Fruit fly (Drosophila melanogaster) whole organism, pupa: ENCODE data around the gene CG10286.
A peak's percentile ranks its signal among the peaks of the same experiment; 100 is the strongest.

ENCODE experiments used
- CG10348 ChIP-seq: fragments of 200-800 bp; sonication (Bioruptor generic); IDR thresholded peaks from 2 replicates; pipeline ENCODE4 v1.3.6; 2022; ENCODE audit warnings: missing biosample characterization, missing genetic modification characterization
- CG12605 ChIP-seq: fragments of 200-800 bp; sonication (Bioruptor generic); IDR thresholded peaks from 2 replicates; pipeline ENCODE4 v1.3.6; 2022; ENCODE audit warnings: missing biosample characterization, missing genetic modification characterization
- CG13204 ChIP-seq: fragments of 200-800 bp; sonication (Bioruptor generic); optimal IDR thresholded peaks from 2 replicates; lab custom pipeline; 2018; ENCODE audit warnings: missing biosample characterization, mild to moderate bottlenecking, missing genetic modification characterization, moderate library complexity
- CG14655 ChIP-seq: fragments of 200-800 bp; sonication (Bioruptor generic); optimal IDR thresholded peaks from 3 replicates; lab custom pipeline; 2017; ENCODE audit warnings: mild to moderate bottlenecking, missing biosample characterization, missing genetic modification reagents, missing genetic modification characterization
- CG15710 ChIP-seq: fragments of 200-800 bp; sonication (Bioruptor generic); optimal IDR thresholded peaks from 2 replicates; lab custom pipeline; 2018; ENCODE audit warnings: missing biosample characterization, mild to moderate bottlenecking, missing genetic modification characterization, moderate library complexity
- CG17806 ChIP-seq: fragments of 200-800 bp; sonication (Bioruptor generic); optimal IDR thresholded peaks from 2 replicates; lab custom pipeline; 2018; ENCODE audit warnings: missing biosample characterization, mild to moderate bottlenecking, missing genetic modification characterization, moderate library complexity
- CG32121 ChIP-seq: fragments of 200-800 bp; sonication (Bioruptor generic); IDR thresholded peaks from 2 replicates; pipeline ENCODE4 v1.3.6; 2022; ENCODE audit warnings: missing biosample characterization, missing genetic modification characterization
- CG34367 ChIP-seq: fragments of 200-800 bp; sonication (Bioruptor generic); optimal IDR thresholded peaks from 2 replicates; lab custom pipeline; 2018; ENCODE audit warnings: missing biosample characterization, mild to moderate bottlenecking, missing genetic modification characterization
- CG4496 ChIP-seq: fragments of 200-800 bp; sonication (Bioruptor generic); IDR thresholded peaks from 3 replicates; pipeline ENCODE4 v1.3.6; 2022; ENCODE audit warnings: missing biosample characterization, missing genetic modification characterization
- CG8159 ChIP-seq: fragments of 200-800 bp; sonication (Bioruptor generic); optimal IDR thresholded peaks from 3 replicates; lab custom pipeline; 2018; ENCODE audit warnings: missing biosample characterization, mild to moderate bottlenecking, missing genetic modification characterization, moderate library complexity
- CG8301 ChIP-seq: fragments of 200-800 bp; sonication (Bioruptor generic); optimal IDR thresholded peaks from 2 replicates; lab custom pipeline; 2018; ENCODE audit warnings: missing biosample characterization, mild to moderate bottlenecking, missing genetic modification characterization
- CG9948 ChIP-seq: fragments of 200-800 bp; sonication (Bioruptor generic); optimal IDR thresholded peaks from 2 replicates; lab custom pipeline; 2018; ENCODE audit warnings: missing biosample characterization, mild to moderate bottlenecking, missing genetic modification characterization, moderate library complexity
- D1 ChIP-seq: fragments of 200-800 bp; sonication (Bioruptor generic); optimal IDR thresholded peaks from 2 replicates; lab custom pipeline; 2018; ENCODE audit warnings: missing biosample characterization, mild to moderate bottlenecking, missing genetic modification characterization, moderate library complexity
- EcR ChIP-seq: fragments of 200-800 bp; sonication (Bioruptor generic); optimal IDR thresholded peaks from 3 replicates; lab custom pipeline; 2019; ENCODE audit warnings: missing biosample characterization, missing genetic modification characterization, mild to moderate bottlenecking, moderate library complexity, missing genetic modification reagents
- Ets98B ChIP-seq: fragments of 200-800 bp; sonication (Bioruptor generic); IDR thresholded peaks from 2 replicates; pipeline ENCODE4 v1.3.6; 2022; ENCODE audit warnings: missing biosample characterization, missing genetic modification characterization
- Pif1A ChIP-seq: fragments of 200-800 bp; sonication (Bioruptor generic); optimal IDR thresholded peaks from 3 replicates; lab custom pipeline; 2016; ENCODE audit warnings: missing biosample characterization, missing genetic modification characterization
- Pif1B ChIP-seq: fragments of 200-800 bp; sonication (Bioruptor generic); optimal IDR thresholded peaks from 3 replicates; lab custom pipeline; 2016; ENCODE audit warnings: missing biosample characterization, missing genetic modification characterization
- Snoo ChIP-seq: fragments of 200-800 bp; sonication (Bioruptor generic); optimal IDR thresholded peaks from 3 replicates; lab custom pipeline; 2017; ENCODE audit warnings: missing biosample characterization, mild to moderate bottlenecking, missing genetic modification characterization, inconsistent platforms
- fd96Ca ChIP-seq: fragments of 200-800 bp; sonication (Bioruptor generic); IDR thresholded peaks from 3 replicates; pipeline ENCODE4 v1.3.6; 2022; ENCODE audit warnings: missing biosample characterization, missing genetic modification characterization
- gl ChIP-seq: fragments of 200-800 bp; sonication (Bioruptor generic); optimal IDR thresholded peaks from 2 replicates; lab custom pipeline; 2018; ENCODE audit warnings: missing biosample characterization, mild to moderate bottlenecking, missing genetic modification characterization
- rn ChIP-seq: fragments of 200-800 bp; sonication (Bioruptor generic); IDR thresholded peaks from 2 replicates; pipeline ENCODE4 v1.3.6; 2022; ENCODE audit warnings: missing biosample characterization, missing genetic modification characterization

Gene CG10286

DNA sequence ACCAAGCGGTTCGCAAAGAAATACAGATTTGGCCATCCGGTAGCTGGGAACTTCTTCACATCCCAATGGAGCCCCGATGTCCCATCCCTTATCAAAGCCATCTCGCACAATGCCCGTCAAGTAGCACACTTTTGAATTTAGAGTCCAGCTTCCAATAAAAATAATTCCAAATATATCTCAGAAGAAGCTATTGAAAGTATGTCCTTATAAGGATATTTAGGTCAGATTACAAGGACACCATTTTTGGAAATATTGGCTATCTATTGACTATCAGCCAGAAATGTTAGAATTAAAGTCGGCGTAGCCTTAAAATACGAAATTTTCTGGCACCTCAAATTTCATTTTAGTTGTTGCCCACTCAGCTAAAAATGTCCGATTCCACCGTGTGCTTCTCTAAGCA is 26.1 kb upstream of the CG10286 start, which contains the start of gene CG10298:
Gene CG10298, plus strand, starts transcription at position 301 of the 400 bp plus-strand sequence.
- TF ChIP-seq CG34367, result no peak
- no peak for TF ChIP-seq Snoo (tag; lab: Kevin White, UChicago)
- no peak for TF ChIP-seq CG12605 (GFP tag; lab: Robert Waterston, UW)
- TF ChIP-seq CG17806 (tag; lab: Kevin White, UChicago), result no peak
- TF ChIP-seq CG13204 (GFP tag; lab: Kevin White, UChicago), result no peak
- TF ChIP-seq gl (tag; lab: Kevin White, UChicago), result no peak
- TF ChIP-seq CG14655, result no peak
- TF ChIP-seq CG8159 (tag; lab: Kevin White, UChicago), result no peak
- TF ChIP-seq CG4496, result no peak
- TF ChIP-seq Pif1B (GFP tag; lab: Kevin White, UChicago), result no peak
- no peak for TF ChIP-seq CG15710 (tag; lab: Kevin White, UChicago)
- no peak for TF ChIP-seq EcR
- no peak for TF ChIP-seq CG9948 (tag; lab: Kevin White, UChicago)
- TF ChIP-seq Ets98B (GFP tag; lab: Robert Waterston, UW), result no peak
- no peak for TF ChIP-seq CG8301 (tag; lab: Kevin White, UChicago)
- TF ChIP-seq, all 21 proteins: peak for 0

DNA sequence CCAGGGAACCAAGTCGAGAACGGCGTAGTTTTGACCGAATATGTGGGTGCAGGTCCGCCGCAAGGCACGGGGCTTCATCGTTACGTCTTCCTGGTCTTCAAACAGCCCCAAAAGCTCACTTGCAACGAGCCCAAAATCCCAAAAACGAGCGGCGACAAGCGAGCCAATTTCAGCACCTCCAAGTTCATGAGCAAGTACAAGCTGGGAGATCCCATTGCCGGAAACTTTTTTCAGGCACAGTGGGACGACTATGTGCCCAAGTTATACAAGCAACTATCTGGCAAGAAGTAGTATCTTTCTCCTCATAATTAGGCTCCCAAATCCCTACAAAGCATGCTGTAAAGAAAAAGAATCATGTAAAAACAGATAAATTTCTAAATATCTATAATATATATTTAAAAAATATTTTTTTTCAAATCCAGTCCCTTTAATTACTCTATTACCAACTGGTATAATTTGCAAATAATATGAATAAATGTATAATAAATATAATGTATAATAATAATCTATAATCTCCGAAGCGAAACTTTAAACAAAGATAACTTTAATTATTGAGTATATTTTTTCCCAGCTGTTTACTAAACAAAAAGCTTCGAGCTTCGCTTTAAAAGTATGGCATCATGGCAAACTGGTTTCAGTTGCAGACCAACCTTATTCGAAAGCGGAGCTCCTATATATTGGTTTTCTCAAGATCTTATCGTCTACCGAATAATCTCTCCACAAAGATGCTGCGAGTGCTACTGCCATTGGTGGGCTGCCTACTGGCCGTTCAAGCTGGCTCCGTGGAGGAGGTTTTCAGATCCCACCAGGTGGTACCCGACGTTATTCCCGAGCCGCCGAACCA is 25.1 kb upstream of the CG10286 start, which contains the start of gene CG17919:
Gene CG17919, plus strand, starts transcription at position 634 of the 844 bp plus-strand sequence.
- TF ChIP-seq CG12605 (GFP tag; lab: Robert Waterston, UW) (no peak), D1 (tag; lab: Kevin White, UChicago) (peak; percentile 11), CG32121 (GFP tag; lab: Robert Waterston, UW) (0 out of 2 replicates have a peak, but pooled peaks have one; percentile 12), CG9948 (tag; lab: Kevin White, UChicago) (no peak), CG8301 (tag; lab: Kevin White, UChicago) (no peak), CG8159 (tag; lab: Kevin White, UChicago) (peak; percentile 8), Pif1B (GFP tag; lab: Kevin White, UChicago) (peak; percentile 26), fd96Ca (GFP tag; lab: Robert Waterston, UW) (peak; percentile 34; the same call in 1 of the 3 replicates), Snoo (tag; lab: Kevin White, UChicago) (no peak), Ets98B (GFP tag; lab: Robert Waterston, UW) (peak; percentile 6; the same call in 1 of the 2 replicates), gl (tag; lab: Kevin White, UChicago) (no peak), rn (GFP tag; lab: Robert Waterston, UW) (no peak), Pif1A (GFP tag; lab: Kevin White, UChicago) (peak; percentile 12)

DNA sequence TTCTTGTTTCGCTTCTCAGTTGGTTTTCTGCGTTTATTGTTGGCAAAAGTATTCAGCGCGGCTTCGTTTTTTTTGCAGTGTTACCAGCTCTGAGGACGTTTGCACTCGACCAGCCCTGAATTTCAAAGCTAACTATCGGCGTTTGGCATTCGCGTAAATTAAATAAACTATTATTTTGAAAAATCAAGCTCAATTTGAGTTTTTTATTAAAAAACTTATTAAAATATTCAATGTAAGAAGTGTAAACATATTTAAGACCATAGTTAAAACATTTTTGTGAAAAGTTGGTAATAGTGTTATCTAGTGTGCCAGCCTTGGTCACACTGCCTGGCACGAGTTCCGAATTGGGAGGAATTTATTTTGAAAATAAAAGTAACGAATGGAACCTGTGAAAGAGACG is 23.0 kb upstream of the CG10286 start, which contains the start of the genes SmD2 and CG18048:
Gene SmD2, minus strand, starts transcription at position 98 of the 400 bp plus-strand sequence.
Gene CG18048, plus strand, starts transcription at position 298 of the 400 bp plus-strand sequence.
- TF ChIP-seq Pif1A (GFP tag; lab: Kevin White, UChicago) (no peak), CG14655 (no peak), gl (tag; lab: Kevin White, UChicago) (no peak), CG34367 (no peak), rn (GFP tag; lab: Robert Waterston, UW) (no peak), D1 (tag; lab: Kevin White, UChicago) (no peak), CG8301 (tag; lab: Kevin White, UChicago) (no peak), CG12605 (GFP tag; lab: Robert Waterston, UW) (no peak)
- TF ChIP-seq, all 21 proteins: peak for 0

DNA sequence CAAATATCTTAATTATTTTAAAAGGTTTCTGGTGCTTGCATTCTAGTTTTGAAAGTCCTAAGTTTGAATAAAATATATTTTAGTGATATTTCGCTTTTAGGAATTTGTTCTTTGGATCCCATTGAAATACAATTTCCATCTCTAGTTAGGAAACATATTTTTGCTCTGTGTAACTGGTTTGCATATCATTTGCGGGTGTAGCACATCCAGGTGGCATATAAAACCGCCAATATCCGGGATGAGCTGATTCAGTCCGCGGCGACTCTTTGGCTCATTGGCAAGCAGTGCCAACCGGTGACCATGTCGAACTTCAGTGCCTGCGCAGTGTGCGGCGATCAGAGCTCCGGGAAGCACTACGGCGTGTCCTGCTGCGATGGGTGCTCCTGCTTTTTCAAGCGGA is 19.8 kb upstream of the CG10286 start, which contains the start of gene Hr83:
Gene Hr83, plus strand, starts transcription at position 301 of the 400 bp plus-strand sequence.
- TF ChIP-seq Ets98B (GFP tag; lab: Robert Waterston, UW), result no peak
- TF ChIP-seq CG15710 (tag; lab: Kevin White, UChicago), result no peak
- no peak for TF ChIP-seq D1 (tag; lab: Kevin White, UChicago)
- TF ChIP-seq Pif1B (GFP tag; lab: Kevin White, UChicago), result no peak
- TF ChIP-seq CG12605 (GFP tag; lab: Robert Waterston, UW), result no peak
- TF ChIP-seq EcR, result no peak
- TF ChIP-seq fd96Ca (GFP tag; lab: Robert Waterston, UW), result no peak
- TF ChIP-seq CG17806 (tag; lab: Kevin White, UChicago), result no peak
- TF ChIP-seq CG9948 (tag; lab: Kevin White, UChicago), result no peak
- TF ChIP-seq CG8159 (tag; lab: Kevin White, UChicago), result no peak
- no peak for TF ChIP-seq CG10348
- TF ChIP-seq CG34367, result no peak
- TF ChIP-seq CG14655, result no peak
- no peak for TF ChIP-seq rn (GFP tag; lab: Robert Waterston, UW)
- TF ChIP-seq CG13204 (GFP tag; lab: Kevin White, UChicago), result no peak
- TF ChIP-seq CG8301 (tag; lab: Kevin White, UChicago), result no peak
- TF ChIP-seq Snoo (tag; lab: Kevin White, UChicago), result no peak
- TF ChIP-seq Pif1A (GFP tag; lab: Kevin White, UChicago), result no peak

DNA sequence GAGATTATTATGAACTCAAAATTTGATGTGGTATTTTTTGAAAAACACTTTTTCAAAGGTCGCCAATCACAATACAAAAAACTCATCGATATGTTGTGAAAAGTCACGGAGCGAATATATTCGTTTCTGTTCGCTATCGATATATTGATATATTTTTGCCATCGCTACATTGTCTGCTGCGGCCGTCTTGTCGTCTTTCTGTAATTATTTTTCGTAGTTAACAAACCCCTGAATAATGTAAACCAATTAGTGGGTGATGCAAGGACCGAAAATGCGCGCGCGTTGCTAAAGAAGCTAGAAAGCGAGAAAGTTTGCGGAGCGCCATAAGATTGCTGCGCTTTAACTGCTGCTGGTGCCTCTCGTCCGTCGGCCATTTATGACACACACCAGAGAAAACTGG is 18.0 kb upstream of the CG10286 start, which contains the start of gene Pak:
Gene Pak, plus strand, starts transcription at position 142 of the 400 bp plus-strand sequence.
- no peak for TF ChIP-seq fd96Ca (GFP tag; lab: Robert Waterston, UW)
- no peak for TF ChIP-seq Ets98B (GFP tag; lab: Robert Waterston, UW)
- TF ChIP-seq CG14655, result no peak
- no peak for TF ChIP-seq rn (GFP tag; lab: Robert Waterston, UW)
- TF ChIP-seq CG13204 (GFP tag; lab: Kevin White, UChicago), result no peak
- TF ChIP-seq CG10348, result no peak
- TF ChIP-seq CG8301 (tag; lab: Kevin White, UChicago), result no peak
- TF ChIP-seq CG12605 (GFP tag; lab: Robert Waterston, UW), result no peak
- TF ChIP-seq CG15710 (tag; lab: Kevin White, UChicago), result no peak
- no peak for TF ChIP-seq CG32121 (GFP tag; lab: Robert Waterston, UW)
- TF ChIP-seq gl (tag; lab: Kevin White, UChicago), result no peak
- TF ChIP-seq CG17806 (tag; lab: Kevin White, UChicago), result no peak
- no peak for TF ChIP-seq Pif1A (GFP tag; lab: Kevin White, UChicago)
- no peak for TF ChIP-seq CG34367
- TF ChIP-seq Snoo (tag; lab: Kevin White, UChicago), result no peak
- TF ChIP-seq, all 21 proteins: peak for 0
